Worm (Caenorhabditis elegans): ENCODE measurements around the gene T23G7.3.

- TF ChIP-seq pha-4 (tag; optimal IDR thresholded peaks at IDR 0.05) (no peak), blmp-1 (tag; optimal IDR thresholded peaks at IDR 0.05) (no peak), unc-62 (GFP tag; optimal IDR thresholded peaks at IDR 0.05) (no peak), ceh-83 (GFP tag; optimal IDR thresholded peaks at IDR 0.05) (no peak), ztf-11 (tag; optimal IDR thresholded peaks at IDR 0.05) (no peak), drap-1 (GFP tag; optimal IDR thresholded peaks at IDR 0.05) (no peak)
Measured at ce11 chrII:9163348-9163747, 4.3 kb downstream of the T23G7.3 start.

Measured in whole organism, mixed stage, embryonic.